Fruit fly (Drosophila melanogaster) S2 (cell line): ENCODE data around the gene Blos4.

Experiments used
- CG8478 ChIP-seq: fragments of >200 bp; optimal IDR thresholded peaks from 2 replicates; lab custom pipeline; 2018
- CTCF ChIP-seq, 2 experiments: fragments of >200 bp; optimal IDR thresholded peaks; 2 replicates each; lab custom pipeline; 2018

DNA sequence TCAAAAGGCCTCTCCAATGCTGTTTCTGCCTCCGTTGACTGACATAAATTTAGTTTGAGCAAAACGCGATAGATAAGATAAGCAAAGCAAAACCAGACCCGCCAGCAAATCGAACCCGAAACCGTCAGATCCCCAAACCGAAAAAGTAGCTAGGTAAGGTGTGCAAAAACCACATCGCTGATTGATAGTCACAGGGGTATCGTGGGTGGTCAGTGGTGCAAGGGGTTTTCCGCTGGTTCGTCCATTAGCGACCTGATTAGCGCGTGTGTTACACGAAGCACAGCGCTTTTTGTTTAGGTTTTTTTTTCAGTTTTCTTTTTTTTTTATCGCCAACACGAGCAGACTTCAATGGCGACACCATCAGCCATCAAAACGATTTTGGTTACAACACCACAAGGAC lies 15.0 kb upstream of the Blos4 start:
- TF ChIP-seq CG8478 (lab: Kevin White, UChicago) (no peak), CTCF (optimal IDR thresholded peaks at IDR 0.05; lab: Kevin White, UChicago) (peak in 1 of 2 experiments; percentile 4)
